Fruit fly (Drosophila melanogaster): ENCODE measurements around the gene Adh.

Adh gene

DNA sequence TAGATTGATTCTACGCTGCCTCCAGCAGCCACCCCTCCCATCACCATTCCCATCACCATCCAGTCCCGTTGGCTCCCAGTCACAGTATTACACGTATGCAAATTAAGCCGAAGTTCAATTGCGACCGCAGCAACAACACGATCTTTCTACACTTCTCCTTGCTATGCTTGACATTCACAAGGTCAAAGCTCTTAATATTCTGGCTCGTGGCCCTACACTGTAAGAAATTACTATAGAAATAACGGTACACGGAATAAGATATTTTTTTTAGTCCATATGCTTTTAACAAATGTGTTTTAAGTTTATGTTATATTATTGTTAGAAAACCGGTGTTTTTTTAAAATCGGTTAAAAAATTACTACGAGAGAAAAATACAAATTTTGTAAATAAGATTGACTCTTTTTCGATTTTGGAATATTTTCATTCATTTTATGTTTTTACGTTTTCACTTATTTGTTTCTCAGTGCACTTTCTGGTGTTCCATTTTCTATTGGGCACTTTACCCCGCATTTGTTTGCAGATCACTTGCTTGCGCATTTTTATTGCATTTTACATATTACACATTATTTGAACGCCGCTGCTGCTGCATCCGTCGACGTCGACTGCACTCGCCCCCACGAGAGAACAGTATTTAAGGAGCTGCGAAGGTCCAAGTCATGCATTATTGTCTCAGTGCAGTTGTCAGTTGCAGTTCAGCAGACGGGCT lies at the start of gene Adh, which contains the start of gene Adhr:
Gene Adh (plus strand): TSS at position 656 of the 706 bp plus-strand sequence.
Gene Adhr (plus strand): TSS at position 656 of the 706 bp plus-strand sequence.
- no peak for TF ChIP-seq CTCF (optimal IDR thresholded peaks at IDR 0.05)

DNA sequence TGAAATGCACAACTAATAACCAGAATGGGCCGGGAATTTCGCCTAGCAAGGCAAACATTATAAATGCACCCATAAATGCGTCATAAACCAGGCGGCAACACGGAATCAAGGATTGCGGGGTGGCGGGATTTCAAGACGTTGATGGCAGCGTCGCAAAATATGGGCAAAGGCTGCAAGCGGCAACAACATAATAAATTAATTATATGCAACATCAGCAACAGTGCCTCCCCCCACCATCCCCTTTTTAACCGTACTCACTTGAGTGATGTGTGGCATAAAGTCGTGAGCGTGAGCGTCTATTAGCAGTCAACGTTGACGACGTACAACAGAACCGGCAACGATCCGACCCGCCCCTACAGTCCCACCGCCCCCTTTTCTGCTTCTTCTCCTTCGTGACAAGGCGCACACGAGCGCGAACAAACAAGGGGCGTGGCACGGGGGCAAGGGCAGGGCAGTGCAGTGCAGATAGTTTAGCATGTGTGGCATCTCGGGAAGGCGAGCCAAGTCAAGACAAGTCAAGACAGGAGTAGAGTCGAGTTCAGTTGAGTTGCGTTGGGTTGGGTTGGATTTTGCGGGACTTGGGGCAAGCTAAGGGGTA lies 46.7 kb upstream of the Adh start:
- TF ChIP-seq CTCF (optimal IDR thresholded peaks at IDR 0.05): no peak
- no peak for TF ChIP-seq CG8478 (optimal IDR thresholded peaks at IDR 0.05)

DNA sequence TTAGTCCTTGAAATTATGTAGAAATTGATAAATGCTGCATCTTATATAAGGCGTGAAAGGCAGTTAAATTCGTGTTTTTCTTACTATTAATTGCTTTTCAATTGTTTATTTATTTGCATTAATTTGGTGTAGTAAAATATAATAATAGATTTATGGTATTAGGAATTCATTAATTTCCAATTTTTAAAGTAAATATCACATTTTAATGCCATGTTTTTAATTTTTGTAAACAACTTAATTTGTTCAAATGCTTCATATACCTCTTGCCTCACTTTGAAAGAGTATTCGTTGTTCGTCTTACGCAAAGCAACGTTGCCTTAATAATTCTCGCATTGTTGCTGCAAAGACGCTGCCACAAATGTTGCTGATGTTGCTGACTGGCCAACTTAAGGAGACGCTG lies 46.1 kb upstream of the Adh start:
- TF ChIP-seq CTCF (optimal IDR thresholded peaks at IDR 0.05) (no peak), CG8478 (optimal IDR thresholded peaks at IDR 0.05) (no peak)

DNA sequence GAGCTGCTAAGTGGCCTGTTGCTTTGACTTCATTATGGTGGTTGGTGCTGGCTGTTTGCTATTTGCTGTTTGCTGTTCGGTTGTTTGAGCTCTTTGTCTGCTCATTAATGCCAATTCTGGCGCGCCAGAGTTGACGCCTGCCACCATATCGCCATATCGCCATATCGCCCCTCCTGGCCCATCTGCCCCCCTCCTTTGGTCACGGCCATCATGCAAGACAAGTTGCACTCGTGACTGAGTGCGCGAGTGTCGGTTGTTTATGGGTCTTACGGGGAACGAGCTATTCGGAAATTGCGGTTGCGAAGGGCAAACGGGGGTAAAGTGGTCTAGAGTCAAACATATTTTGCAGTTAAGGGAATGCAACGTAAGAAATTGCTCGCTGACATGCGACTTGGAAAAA lies 45.2 kb upstream of the Adh start:
- TF ChIP-seq CG8478 (optimal IDR thresholded peaks at IDR 0.05) (no peak), CTCF (optimal IDR thresholded peaks at IDR 0.05) (no peak)

DNA sequence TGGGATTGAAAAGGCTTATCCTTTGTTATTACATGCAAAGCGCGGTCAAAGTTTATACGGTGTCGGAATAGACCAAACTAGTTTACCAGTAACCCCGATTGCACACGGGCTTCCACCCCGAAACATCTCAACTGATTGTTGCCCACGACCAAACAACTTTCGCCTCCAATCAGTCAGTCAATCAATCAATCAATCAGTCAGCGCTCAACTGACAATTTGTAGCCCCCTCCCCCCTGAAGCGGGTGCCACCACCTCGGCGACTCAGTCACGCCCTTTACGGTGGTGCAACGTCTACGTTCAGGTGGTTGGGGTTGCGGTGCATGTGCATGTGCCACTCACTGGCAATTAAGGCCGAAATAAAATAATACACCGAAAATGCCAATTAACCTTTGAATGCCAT lies 44.5 kb upstream of the Adh start:
- TF ChIP-seq CTCF (optimal IDR thresholded peaks at IDR 0.05): no peak
- TF ChIP-seq CG8478 (optimal IDR thresholded peaks at IDR 0.05): no peak

DNA sequence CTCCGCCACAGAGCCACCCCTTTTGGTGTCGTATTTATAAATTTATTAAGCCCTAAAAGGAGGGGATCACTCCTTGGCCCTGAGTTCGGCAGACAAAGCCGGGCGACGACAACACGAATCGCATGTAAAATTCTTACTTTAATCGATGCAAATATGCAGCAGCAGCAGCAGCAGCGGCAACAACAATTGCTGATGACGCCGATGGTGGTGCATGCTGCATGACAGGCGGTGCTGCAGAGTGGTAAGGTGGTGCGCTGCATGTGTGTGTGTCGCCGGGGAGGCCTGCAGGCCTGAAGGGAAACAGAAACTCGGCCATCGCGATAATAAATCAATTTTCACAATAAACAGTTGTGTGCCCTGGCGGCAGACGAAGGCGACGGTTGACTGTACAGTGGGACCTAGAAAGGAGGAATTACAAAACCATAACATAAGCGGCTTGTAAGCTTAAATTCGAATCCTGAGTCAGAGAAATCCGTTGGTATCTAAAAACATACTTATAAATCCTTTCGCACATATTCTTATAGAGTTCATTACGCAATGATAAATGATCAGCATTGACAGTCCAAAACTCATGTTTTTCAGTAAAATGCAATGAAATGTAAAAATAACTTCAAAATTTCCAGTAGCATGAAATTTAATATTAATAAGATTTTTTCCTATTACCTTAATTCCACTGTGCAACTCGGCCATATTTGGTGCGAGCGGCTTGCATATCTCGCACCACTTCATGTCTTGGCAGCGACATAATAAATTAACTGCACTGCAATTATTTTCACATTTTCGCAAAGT lies 43.5 kb upstream of the Adh start:
- TF ChIP-seq CTCF (optimal IDR thresholded peaks at IDR 0.05) (no peak), CG8478 (optimal IDR thresholded peaks at IDR 0.05) (no peak)

DNA sequence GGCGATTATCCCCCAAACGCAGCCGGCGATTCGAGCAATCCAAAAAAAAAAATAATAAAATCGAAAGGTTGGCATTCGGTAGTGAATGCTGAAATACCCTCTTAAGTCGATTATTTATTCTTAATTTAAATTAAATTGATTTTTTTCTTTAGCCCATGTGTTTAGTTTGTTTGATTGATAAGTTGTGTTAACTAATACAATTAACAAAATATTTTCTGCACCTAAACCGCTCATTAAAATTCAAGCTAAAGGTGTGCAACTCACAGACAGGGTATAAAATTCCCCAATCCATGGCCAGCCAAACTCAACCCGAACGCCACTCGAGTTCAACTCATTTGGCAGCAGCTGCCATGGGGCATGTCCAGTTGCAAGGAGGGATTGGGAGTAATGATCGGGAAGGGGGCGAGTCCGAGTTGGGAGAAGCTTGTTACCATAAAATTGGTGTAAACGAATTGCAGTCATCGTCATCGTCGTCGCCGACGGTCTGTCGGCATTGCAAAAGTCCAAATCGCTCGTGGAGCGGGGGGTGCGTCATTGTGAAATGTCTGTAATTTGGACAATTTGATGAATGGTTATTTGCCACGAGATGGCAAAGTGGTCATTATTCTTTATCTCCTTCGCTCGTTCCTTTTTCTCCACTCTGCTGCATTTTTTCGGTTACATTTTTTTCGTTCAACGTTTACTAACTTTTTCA lies 42.0 kb upstream of the Adh start:
- TF ChIP-seq CTCF (optimal IDR thresholded peaks at IDR 0.05) (no peak), CG8478 (optimal IDR thresholded peaks at IDR 0.05) (no peak)

DNA sequence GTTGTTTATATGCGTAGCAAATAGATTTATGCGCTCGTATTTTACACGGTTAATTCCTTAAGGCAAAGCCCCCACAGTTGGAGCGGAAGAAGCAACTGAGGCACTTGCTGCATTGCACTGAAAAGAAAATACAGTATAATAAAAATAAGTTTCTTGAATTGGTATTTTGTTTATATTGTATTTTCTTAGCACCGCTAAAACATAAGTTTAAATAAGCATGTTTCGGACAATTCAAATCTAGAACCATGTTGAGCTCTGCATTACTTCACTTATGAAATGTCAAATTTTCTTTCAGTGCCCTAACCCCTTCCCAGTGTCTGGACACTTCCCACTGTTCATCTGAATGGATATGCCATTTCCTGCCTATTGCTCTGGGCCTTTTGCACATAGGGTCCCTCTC lies 40.5 kb upstream of the Adh start:
- TF ChIP-seq CG8478 (optimal IDR thresholded peaks at IDR 0.05): no peak
- TF ChIP-seq CTCF (optimal IDR thresholded peaks at IDR 0.05): no peak

DNA sequence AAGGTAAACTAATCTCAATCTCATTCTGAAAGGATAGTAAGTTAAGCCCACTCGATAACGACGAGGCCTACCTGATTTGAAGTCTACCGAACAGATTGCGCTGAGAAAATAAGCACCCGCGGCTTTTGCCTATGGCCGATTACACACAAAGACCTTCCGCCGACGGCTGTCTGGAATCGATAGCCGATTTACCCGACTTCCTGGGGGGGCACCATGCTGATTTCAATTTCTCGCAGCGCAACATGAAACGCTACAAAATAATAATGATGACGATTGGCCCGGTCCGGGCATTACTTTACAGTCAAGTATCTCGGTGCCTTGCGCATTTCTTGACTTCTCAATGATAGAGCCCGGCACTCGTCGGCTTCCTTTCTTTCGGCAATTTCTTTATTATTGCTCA lies 38.2 kb upstream of the Adh start:
- TF ChIP-seq CG8478 (optimal IDR thresholded peaks at IDR 0.05) (no peak), CTCF (optimal IDR thresholded peaks at IDR 0.05) (no peak)

DNA sequence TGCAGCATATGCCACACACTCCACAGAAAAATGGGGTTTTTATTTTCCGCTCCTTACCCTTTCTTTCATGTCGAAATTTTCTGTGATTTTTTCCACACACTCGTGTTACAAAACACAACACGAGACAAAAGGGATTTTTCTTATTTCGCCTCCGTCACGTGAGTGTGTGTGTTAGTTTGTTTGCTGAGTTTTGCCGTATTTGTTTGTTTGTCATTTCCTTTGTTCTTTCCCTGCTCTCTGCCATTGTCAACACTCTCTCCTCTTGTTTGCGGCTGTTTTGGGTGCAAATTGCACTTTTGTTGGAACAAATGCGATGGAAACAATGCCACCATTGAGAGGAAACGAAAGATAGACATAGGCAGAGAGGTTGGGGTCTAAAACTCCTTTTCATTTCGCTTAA lies 35.9 kb upstream of the Adh start:
- TF ChIP-seq CTCF (optimal IDR thresholded peaks at IDR 0.05) (no peak), CG8478 (optimal IDR thresholded peaks at IDR 0.05) (no peak)

DNA sequence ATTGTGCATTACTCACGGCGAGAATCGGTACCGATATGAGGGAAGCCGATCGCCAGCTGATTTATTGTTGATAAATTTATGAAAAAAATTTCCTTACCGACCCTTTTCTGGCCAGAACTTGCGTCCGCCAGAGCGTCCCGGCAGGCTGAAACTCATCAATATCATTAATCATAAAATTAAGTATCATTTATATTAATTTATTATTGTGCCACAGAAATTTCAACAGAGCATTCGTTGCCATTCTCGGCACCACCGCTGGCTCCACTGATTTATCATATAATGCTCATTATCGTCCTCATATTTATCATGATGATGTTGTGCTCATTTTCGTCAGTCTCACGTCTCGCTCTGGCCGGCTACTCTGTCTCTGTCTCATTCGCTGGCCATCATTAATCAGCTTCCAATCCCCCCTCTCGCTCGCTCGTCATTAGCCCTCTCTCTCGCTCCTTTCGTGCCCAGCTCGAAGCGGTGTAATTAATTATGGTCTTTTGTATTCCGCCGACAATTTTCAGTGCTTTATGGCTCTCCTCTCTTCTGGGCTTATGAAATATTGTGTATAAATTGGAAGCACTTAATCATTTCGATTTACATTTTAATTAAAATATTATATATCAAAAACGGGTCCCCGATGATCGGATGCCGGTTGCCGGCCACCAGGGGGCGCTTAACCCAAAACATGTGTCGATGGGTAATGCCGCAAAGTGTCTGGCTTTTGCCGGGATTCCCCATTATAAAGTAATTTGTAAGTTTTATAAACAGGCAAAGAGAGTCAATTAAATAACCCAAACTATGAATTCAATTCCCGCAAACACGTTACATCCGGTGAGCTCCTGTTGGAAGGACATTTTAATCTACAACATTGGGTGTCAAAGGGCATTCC lies 34.4 kb upstream of the Adh start:
- TF ChIP-seq CG8478 (optimal IDR thresholded peaks at IDR 0.05): no peak
- peak in 1 of 2 experiments; percentile 71 for TF ChIP-seq CTCF (optimal IDR thresholded peaks at IDR 0.05)

DNA sequence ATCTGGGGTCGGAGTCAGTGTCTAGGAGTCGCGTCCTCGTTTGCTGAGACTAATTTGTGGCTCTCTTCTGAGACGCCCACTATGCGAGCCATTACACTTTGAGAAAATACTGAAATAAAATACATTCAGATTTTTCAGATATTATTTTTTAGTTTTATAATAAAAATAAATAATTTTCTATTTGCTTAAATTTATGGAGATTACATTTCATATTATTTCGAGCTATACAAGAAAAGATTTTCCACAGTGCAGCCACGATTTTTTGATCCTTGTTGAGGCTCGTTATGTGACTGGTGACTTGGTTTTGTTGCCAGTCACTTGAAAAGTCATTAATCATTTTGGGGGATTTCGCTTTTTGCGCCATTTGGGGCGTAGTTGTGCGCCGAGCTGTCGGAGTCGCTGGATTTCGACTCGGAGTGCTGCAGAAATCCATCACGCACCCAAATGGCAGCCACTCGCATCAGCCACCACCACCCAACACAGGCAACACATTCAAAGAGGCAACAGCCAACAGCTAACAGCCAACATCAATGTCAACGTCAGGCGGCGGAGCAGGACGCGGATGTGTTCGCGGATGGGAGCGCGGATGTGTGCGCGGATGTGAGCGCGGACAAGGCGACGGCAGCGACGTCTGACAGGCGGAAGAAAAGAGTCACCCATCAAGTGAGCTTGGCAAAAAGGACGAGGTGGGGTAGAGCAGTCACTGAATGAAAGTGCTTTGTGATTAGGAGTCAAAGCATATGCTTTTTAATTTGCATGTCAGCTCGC lies 28.5 kb upstream of the Adh start:
- TF ChIP-seq CG8478 (optimal IDR thresholded peaks at IDR 0.05): no peak
- TF ChIP-seq CTCF (optimal IDR thresholded peaks at IDR 0.05): peak in 1 of 2 experiments; percentile 14

DNA sequence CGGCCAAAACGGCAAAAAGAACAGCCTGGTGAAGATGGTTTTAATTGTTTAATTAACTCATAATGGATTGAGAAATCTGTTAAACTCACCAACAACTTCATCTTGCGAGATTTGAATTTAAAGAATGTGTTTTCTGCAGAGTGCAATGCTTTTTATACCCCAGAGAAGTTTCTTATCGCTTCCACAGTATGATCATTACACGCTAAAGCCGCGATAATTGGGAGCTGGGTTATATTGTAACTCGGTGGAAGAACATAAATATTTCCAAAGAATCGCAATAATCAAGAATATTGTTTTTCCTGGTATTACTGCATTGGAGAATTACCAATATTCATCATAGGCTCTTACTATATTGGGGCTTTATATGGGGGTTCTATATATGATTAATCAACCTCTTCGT lies 27.2 kb upstream of the Adh start, which contains the start of gene CG42680:
Gene CG42680 (minus strand): TSS at position 101 of the 400 bp plus-strand sequence.
- TF ChIP-seq CTCF (optimal IDR thresholded peaks at IDR 0.05) (no peak), CG8478 (optimal IDR thresholded peaks at IDR 0.05) (no peak)

Measured in S2 (cell line).